Worm (Caenorhabditis elegans): ENCODE results near the gene F53F1.3.

The F53F1.3 gene

ce11 chrV:13411225-13411991 lies 3.4 kb downstream of the F53F1.3 start:
- TF ChIP-seq lin-39 (tag; optimal IDR thresholded peaks at IDR 0.05) (no peak), blmp-1 (tag; optimal IDR thresholded peaks at IDR 0.05) (no peak), sup-37 (GFP tag; optimal IDR thresholded peaks at IDR 0.05) (no peak), ztf-4 (tag; optimal IDR thresholded peaks at IDR 0.05) (no peak), C16A3.4 (tag; optimal IDR thresholded peaks at IDR 0.05) (no peak), F16B12.6 (tag; optimal IDR thresholded peaks at IDR 0.05) (no peak)

- no peak for TF ChIP-seq ceh-90 (tag; optimal IDR thresholded peaks at IDR 0.05)
- TF ChIP-seq ztf-4 (tag; optimal IDR thresholded peaks at IDR 0.05) = peak; percentile 70
- no peak for TF ChIP-seq unc-130 (tag; optimal IDR thresholded peaks at IDR 0.05)
- peak; percentile 15 for TF ChIP-seq jun-1 (tag; optimal IDR thresholded peaks at IDR 0.05)
- no peak for TF ChIP-seq lin-39 (tag; optimal IDR thresholded peaks at IDR 0.05)
Measured at ce11 chrV:13411992-13412298, 3.9 kb downstream of the F53F1.3 start.

ce11 chrV:13413301-13413700 lies 5.3 kb downstream of the F53F1.3 start:
- TF ChIP-seq mdl-1 (tag; optimal IDR thresholded peaks at IDR 0.05) = no peak
- TF ChIP-seq swsn-7 (tag; optimal IDR thresholded peaks at IDR 0.05) = no peak
- no peak for TF ChIP-seq nhr-11 (tag; optimal IDR thresholded peaks at IDR 0.05)
- TF ChIP-seq fos-1 (tag; optimal IDR thresholded peaks at IDR 0.05) = no peak
- no peak for TF ChIP-seq pag-3 (tag; optimal IDR thresholded peaks at IDR 0.05; ENCODE audit: borderline replicate concordance, insufficient read depth)
- no peak for TF ChIP-seq zip-4 (GFP tag; optimal IDR thresholded peaks at IDR 0.05)
- TF ChIP-seq rnt-1 (tag; optimal IDR thresholded peaks at IDR 0.05) = no peak
- no peak for TF ChIP-seq lir-3 (tag; optimal IDR thresholded peaks at IDR 0.05; ENCODE audit: poor library complexity)
- TF ChIP-seq C34B4.2 (tag; optimal IDR thresholded peaks at IDR 0.05) = no peak
- no peak for TF ChIP-seq egl-27 (tag; optimal IDR thresholded peaks at IDR 0.05)
- TF ChIP-seq mep-1 (tag; optimal IDR thresholded peaks at IDR 0.05) = peak; percentile 21
- no peak for TF ChIP-seq pqm-1 (tag; optimal IDR thresholded peaks at IDR 0.05)
- no peak for TF ChIP-seq zag-1 (tag; optimal IDR thresholded peaks at IDR 0.05)
- no peak for TF ChIP-seq ceh-8 (GFP tag; optimal IDR thresholded peaks at IDR 0.05)
- peak in 2 of 6 experiments; percentile 11 to 42 for TF ChIP-seq elt-3 (tag; optimal IDR thresholded peaks at IDR 0.05)
- TF ChIP-seq vab-15 (tag; optimal IDR thresholded peaks at IDR 0.05) = no peak
- TF ChIP-seq ztf-4 (tag; optimal IDR thresholded peaks at IDR 0.05) = peak; percentile 19
- TF ChIP-seq ama-1 (optimal IDR thresholded peaks at IDR 0.05) = no peak
- TF ChIP-seq fkh-10 (GFP tag; optimal IDR thresholded peaks at IDR 0.05) = no peak
- TF ChIP-seq blmp-1 (tag; optimal IDR thresholded peaks at IDR 0.05) = peak; percentile 83
- TF ChIP-seq lin-13 (GFP tag; optimal IDR thresholded peaks at IDR 0.05) = no peak

- TF ChIP-seq pax-3 (tag; optimal IDR thresholded peaks at IDR 0.05) (no peak), nhr-90 (tag; optimal IDR thresholded peaks at IDR 0.05; ENCODE audit: poor library complexity) (no peak), lsy-2 (tag; optimal IDR thresholded peaks at IDR 0.05) (no peak), blmp-1 (tag; optimal IDR thresholded peaks at IDR 0.05) (peak; percentile 63), lin-15B (tag; optimal IDR thresholded peaks at IDR 0.05) (no peak), ztf-4 (tag; optimal IDR thresholded peaks at IDR 0.05) (no peak), hlh-4 (tag; optimal IDR thresholded peaks at IDR 0.05) (no peak), ets-5 (GFP tag; IDR thresholded peaks at IDR 0.05) (no peak), nhr-19 (GFP tag; conservative IDR thresholded peaks at IDR 0.05) (no peak), nhr-85 (tag) (peak; percentile 35)
Measured at ce11 chrV:13414585-13414984, 6.5 kb downstream of the F53F1.3 start, which contains the start of gene cut-2. cut-2 (plus strand) TSS chrV:13414949.
